Fruit fly (Drosophila melanogaster) whole organism, embryonic: Measurements from ENCODE around the gene CG44008.

Source experiments
- Adf1 ChIP-seq: fragments of 200-800 bp; sonication (Bioruptor generic); IDR thresholded peaks from 2 replicates; pipeline ENCODE4 v1.3.6; 2022; ENCODE audit warnings: missing biosample characterization, missing genetic modification characterization
- Awh ChIP-seq: fragments of 200-800 bp; sonication (Bioruptor generic); IDR thresholded peaks from 2 replicates; pipeline ENCODE4, ENCODE4 v1.3.6; 2022; ENCODE audit warnings: missing biosample characterization, missing genetic modification characterization
- Blimp-1 ChIP-seq: fragments of 200-800 bp; sonication (Bioruptor generic); optimal IDR thresholded peaks from 3 replicates; lab custom pipeline; 2018; ENCODE audit warnings: missing biosample characterization, missing genetic modification characterization, mild to moderate bottlenecking, moderate library complexity, missing genetic modification reagents
- CG12299 ChIP-seq: fragments of 200-800 bp; sonication (Bioruptor generic); optimal IDR thresholded peaks from 2 replicates; lab custom pipeline; 2018; ENCODE audit warnings: missing biosample characterization, mild to moderate bottlenecking, missing genetic modification characterization
- CG12769 ChIP-seq: fragments of 200-800 bp; sonication (Bioruptor generic); optimal IDR thresholded peaks from 2 replicates; lab custom pipeline; 2019; ENCODE audit warnings: missing biosample characterization, mild to moderate bottlenecking, missing genetic modification characterization, moderate library complexity
- CG15514 ChIP-seq: fragments of 200-800 bp; sonication (Bioruptor generic); optimal IDR thresholded peaks from 3 replicates; lab custom pipeline; 2017; ENCODE audit warnings: missing biosample characterization, missing genetic modification characterization, mild to moderate bottlenecking, moderate library complexity, missing genetic modification reagents
- CG16779 ChIP-seq: fragments of 200-800 bp; sonication (Bioruptor generic); IDR thresholded peaks from 2 replicates; pipeline ENCODE4 v1.3.6; 2022; ENCODE audit warnings: missing biosample characterization, missing genetic modification characterization
- CG34376 ChIP-seq: fragments of 200-800 bp; sonication (Bioruptor generic); optimal IDR thresholded peaks from 2 replicates; lab custom pipeline; 2018; ENCODE audit warnings: missing biosample characterization, mild to moderate bottlenecking, missing genetic modification characterization
- CG3838 ChIP-seq: fragments of 200-800 bp; sonication (Bioruptor generic); optimal IDR thresholded peaks from 3 replicates; lab custom pipeline; 2016; ENCODE audit warnings: missing biosample characterization, missing genetic modification characterization
- CG4424 ChIP-seq: fragments of 200-800 bp; sonication (Bioruptor generic); optimal IDR thresholded peaks from 3 replicates; lab custom pipeline; 2016; ENCODE audit warnings: missing biosample characterization, missing genetic modification characterization
- CG4617 ChIP-seq: fragments of 200-800 bp; sonication (Bioruptor generic); optimal IDR thresholded peaks from 3 replicates; lab custom pipeline; 2016; ENCODE audit warnings: missing biosample characterization, missing genetic modification characterization, borderline replicate concordance
- CG5953 ChIP-seq: fragments of 200-800 bp; sonication (Bioruptor generic); IDR thresholded peaks from 2 replicates; pipeline ENCODE4 v1.3.6; 2022; ENCODE audit warnings: missing biosample characterization, missing genetic modification characterization
- CG6175 ChIP-seq: fragments of 200-800 bp; sonication (Bioruptor generic); IDR thresholded peaks from 3 replicates; pipeline ENCODE4 v1.3.6; 2022; ENCODE audit warnings: missing biosample characterization, missing genetic modification characterization
- CG8290 ChIP-seq, 3 experiments: fragments of 200-800 bp; sonication (Bioruptor generic); optimal IDR thresholded peaks; 2 replicates each; lab custom pipeline; 2016 to 2019; ENCODE audit warnings: missing biosample characterization in 3 of 3, missing genetic modification characterization in 3 of 3, mild to moderate bottlenecking in 2 of 3, moderate library complexity in 1 of 3
- CG8478 ChIP-seq: fragments of >200 bp; optimal IDR thresholded peaks from 2 replicates; lab custom pipeline; 2018
- CG9609 ChIP-seq: fragments of 200-800 bp; sonication (Bioruptor generic); optimal IDR thresholded peaks from 3 replicates; lab custom pipeline; 2016; ENCODE audit warnings: missing biosample characterization, missing genetic modification characterization
- CG9797 ChIP-seq: fragments of 200-800 bp; sonication (Bioruptor generic); optimal IDR thresholded peaks from 3 replicates; lab custom pipeline; 2018; ENCODE audit warnings: missing biosample characterization, mild to moderate bottlenecking, missing genetic modification characterization
- Deaf1 ChIP-seq: fragments of 200-800 bp; optimal IDR thresholded peaks from 3 replicates; lab custom pipeline; 2019; ENCODE audit warnings: missing biosample characterization, mild to moderate bottlenecking, missing genetic modification characterization, moderate library complexity
- HHEX ChIP-seq: fragments of 200-800 bp; sonication (Bioruptor generic); optimal IDR thresholded peaks from 3 replicates; lab custom pipeline; 2017; ENCODE audit warnings: missing biosample characterization, mild to moderate bottlenecking, missing genetic modification characterization, missing genetic modification reagents
- HLH4C ChIP-seq: fragments of 200-800 bp; sonication (Bioruptor generic); IDR thresholded peaks from 3 replicates; pipeline ENCODE4 v1.3.6; 2022; ENCODE audit warnings: missing biosample characterization, missing genetic modification characterization; ENCODE audit not compliant: partially characterized antibody
- Hey ChIP-seq: fragments of 200-800 bp; sonication (Bioruptor generic); optimal IDR thresholded peaks from 3 replicates; lab custom pipeline; 2018; ENCODE audit warnings: missing biosample characterization, mild to moderate bottlenecking, missing genetic modification characterization
- Hmr ChIP-seq: fragments of 200-800 bp; sonication (Bioruptor generic); optimal IDR thresholded peaks from 3 replicates; lab custom pipeline; 2017; ENCODE audit warnings: mild to moderate bottlenecking, missing biosample characterization, missing genetic modification reagents, missing genetic modification characterization
- NfI ChIP-seq: fragments of 200-800 bp; sonication (Bioruptor generic); optimal IDR thresholded peaks from 3 replicates; lab custom pipeline; 2018; ENCODE audit warnings: missing biosample characterization, mild to moderate bottlenecking, missing genetic modification characterization, moderate library complexity
- Pdp1 ChIP-seq, 2 experiments: fragments of 200-800 bp; sonication (Bioruptor generic); optimal IDR thresholded peaks; 3 replicates each; lab custom pipeline; 2016; ENCODE audit warnings: missing biosample characterization in 2 of 2, missing genetic modification characterization in 2 of 2, mild to moderate bottlenecking in 1 of 2, moderate library complexity in 1 of 2
- Sox100B ChIP-seq: fragments of 200-800 bp; sonication (Bioruptor generic); optimal IDR thresholded peaks from 3 replicates; lab custom pipeline; 2018; ENCODE audit warnings: missing biosample characterization, mild to moderate bottlenecking, missing genetic modification characterization
- Tbp ChIP-seq: fragments of >200 bp; optimal IDR thresholded peaks from 2 replicates; lab custom pipeline; 2018; ENCODE audit warnings: missing biosample characterization, missing genetic modification characterization
- Xrp1 ChIP-seq: fragments of 200-800 bp; sonication (Bioruptor generic); IDR thresholded peaks from 2 replicates; pipeline ENCODE4 v1.3.6; 2022; ENCODE audit warnings: missing biosample characterization, missing genetic modification characterization
- bowl ChIP-seq: fragments of 200-800 bp; sonication (Bioruptor generic); IDR thresholded peaks from 2 replicates; pipeline ENCODE4 v1.3.6; 2022; ENCODE audit warnings: missing biosample characterization, missing genetic modification characterization
- cg ChIP-seq: fragments of 200-800 bp; sonication (Bioruptor generic); optimal IDR thresholded peaks from 3 replicates; lab custom pipeline; 2019; ENCODE audit warnings: missing biosample characterization, mild to moderate bottlenecking, missing genetic modification characterization, moderate library complexity
- dmrt99B ChIP-seq: fragments of 200-800 bp; sonication (Bioruptor generic); optimal IDR thresholded peaks from 2 replicates; lab custom pipeline; 2018; ENCODE audit warnings: missing biosample characterization, mild to moderate bottlenecking, missing genetic modification characterization, moderate library complexity
- fd96Cb ChIP-seq: fragments of 200-800 bp; sonication (Bioruptor generic); optimal IDR thresholded peaks from 2 replicates; lab custom pipeline; 2018; ENCODE audit warnings: missing biosample characterization, mild to moderate bottlenecking, missing genetic modification characterization, moderate library complexity
- ftz-f1 ChIP-seq: fragments of 200-800 bp; sonication (Bioruptor generic); optimal IDR thresholded peaks from 2 replicates; lab custom pipeline; 2016; ENCODE audit warnings: missing biosample characterization, missing genetic modification characterization
- ken ChIP-seq: fragments of 200-800 bp; sonication (Bioruptor generic); IDR thresholded peaks from 3 replicates; pipeline ENCODE4 v1.3.6; 2022; ENCODE audit warnings: missing biosample characterization, missing genetic modification characterization
- lab ChIP-seq: fragments of 200-800 bp; sonication (Bioruptor generic); optimal IDR thresholded peaks from 3 replicates; lab custom pipeline; 2017; ENCODE audit warnings: missing biosample characterization, missing genetic modification characterization, mild to moderate bottlenecking, moderate library complexity, missing genetic modification reagents
- peb ChIP-seq: fragments of 200-800 bp; sonication (Bioruptor generic); IDR thresholded peaks from 2 replicates; pipeline ENCODE4 v1.3.6; 2022; ENCODE audit warnings: missing biosample characterization, missing genetic modification characterization
- pzg ChIP-seq: fragments of 200-800 bp; sonication (Bioruptor generic); optimal IDR thresholded peaks from 3 replicates; lab custom pipeline; 2018; ENCODE audit warnings: missing biosample characterization, mild to moderate bottlenecking, missing genetic modification characterization, moderate library complexity
- slbo ChIP-seq: fragments of 200-800 bp; sonication (Bioruptor generic); IDR thresholded peaks from 2 replicates; pipeline ENCODE4 v1.3.6; 2022; ENCODE audit warnings: missing biosample characterization, missing genetic modification characterization
- twi ChIP-seq: fragments of 200-800 bp; optimal IDR thresholded peaks from 2 replicates; lab custom pipeline; 2019; ENCODE audit warnings: missing biosample characterization, mild to moderate bottlenecking, missing genetic modification characterization, moderate library complexity
- unpg ChIP-seq: fragments of 200-800 bp; sonication (Bioruptor generic); optimal IDR thresholded peaks from 3 replicates; lab custom pipeline; 2018; ENCODE audit warnings: missing biosample characterization, mild to moderate bottlenecking, missing genetic modification characterization, moderate library complexity
- zen ChIP-seq: fragments of 200-800 bp; sonication (Bioruptor generic); optimal IDR thresholded peaks from 3 replicates; lab custom pipeline; 2018; ENCODE audit warnings: missing biosample characterization, mild to moderate bottlenecking, missing genetic modification characterization, moderate library complexity

Gene CG44008

DNA sequence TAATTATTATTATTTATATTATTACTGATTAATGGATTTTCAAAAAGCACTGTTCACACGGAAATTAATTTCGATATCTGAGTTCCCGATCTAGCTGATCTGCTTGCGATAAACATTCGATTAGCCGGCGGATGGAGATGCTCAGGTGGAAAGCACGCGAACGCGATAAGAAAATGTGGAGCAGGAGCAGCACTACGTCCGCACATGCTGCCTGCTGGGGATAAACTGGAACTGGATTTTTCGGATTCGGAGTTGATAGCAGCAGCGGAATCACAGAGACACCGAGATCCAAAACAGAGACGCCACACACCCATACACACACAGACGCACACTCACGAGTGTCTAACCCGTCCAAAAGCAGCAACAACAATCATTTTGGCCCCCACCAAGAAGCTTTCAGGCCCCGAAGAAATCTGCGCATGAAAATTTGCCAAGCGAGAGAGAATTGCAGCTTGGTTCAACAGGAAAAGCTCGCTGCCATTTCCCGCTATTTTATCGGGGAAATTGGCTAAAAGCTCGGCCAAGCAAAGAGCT is 32.1 kb upstream of the CG44008 start (continued):
- peak; percentile 26; the same call in 1 of the 2 replicates for TF ChIP-seq Adf1 (GFP tag; lab: Robert Waterston, UW)
- TF ChIP-seq cg (GFP tag; lab: Kevin White, UChicago): peak; percentile 16
- no peak for TF ChIP-seq CG12299 (tag; lab: Kevin White, UChicago)
- no peak for TF ChIP-seq CG3838
- peak; percentile 72 for TF ChIP-seq CG15514 (GFP tag; lab: Kevin White, UChicago)
- no peak for TF ChIP-seq dmrt99B
- TF ChIP-seq NfI (GFP tag; lab: Kevin White, UChicago): no peak
- no peak for TF ChIP-seq Blimp-1
- TF ChIP-seq CG6175 (GFP tag; lab: Robert Waterston, UW): 0 out of 3 replicates have a peak, but pooled peaks have one; percentile 38
- TF ChIP-seq Sox100B (GFP tag; lab: Kevin White, UChicago): no peak
- no peak for TF ChIP-seq twi (tag; lab: Kevin White, UChicago)
- no peak for TF ChIP-seq CG8290 (GFP tag; optimal IDR thresholded peaks at IDR 0.05; lab: Kevin White, UChicago)
- TF ChIP-seq CG8290 (tag; optimal IDR thresholded peaks at IDR 0.05; lab: Kevin White, UChicago): peak in 1 of 2 experiments; percentile 6
- peak; percentile 33 for TF ChIP-seq Deaf1 (tag; lab: Kevin White, UChicago)
- no peak for TF ChIP-seq unpg (GFP tag; lab: Kevin White, UChicago)
- TF ChIP-seq CG9797 (GFP tag; lab: Kevin White, UChicago): no peak
- TF ChIP-seq Hmr: peak; percentile 3
- TF ChIP-seq lab (GFP tag; lab: Kevin White, UChicago): peak; percentile 2
- TF ChIP-seq Hey (tag; lab: Kevin White, UChicago): no peak
- TF ChIP-seq CG12769: peak; percentile 43
- TF ChIP-seq CG4617 (GFP tag; lab: Kevin White, UChicago): no peak
- TF ChIP-seq pzg (GFP tag; lab: Kevin White, UChicago): no peak
- TF ChIP-seq zen (tag; lab: Kevin White, UChicago): no peak
- no peak for TF ChIP-seq bowl
- TF ChIP-seq ftz-f1 (GFP tag; lab: Kevin White, UChicago): no peak
- no peak for TF ChIP-seq peb (GFP tag; lab: Robert Waterston, UW)
- TF ChIP-seq Tbp: no peak
- no peak for TF ChIP-seq HHEX (GFP tag; lab: Kevin White, UChicago)
- TF ChIP-seq CG16779: 0 out of 2 replicates have a peak, but pooled peaks have one; percentile 41
- TF ChIP-seq Awh (GFP tag; lab: Robert Waterston, UW): no peak
- TF ChIP-seq fd96Cb (tag; lab: Kevin White, UChicago): no peak
- no peak for TF ChIP-seq CG5953 (GFP tag; lab: Robert Waterston, UW)
- no peak for TF ChIP-seq CG4424 (GFP tag; lab: Kevin White, UChicago)
- no peak for TF ChIP-seq Xrp1 (GFP tag; lab: Robert Waterston, UW)
- TF ChIP-seq CG34376 (GFP tag; lab: Kevin White, UChicago): no peak
- TF ChIP-seq CG9609: no peak
- no peak for TF ChIP-seq CG8478
- no peak for TF ChIP-seq Pdp1 (GFP tag; optimal IDR thresholded peaks at IDR 0.05; lab: Kevin White, UChicago)
- TF ChIP-seq slbo (GFP tag; lab: Robert Waterston, UW): no peak
- no peak for TF ChIP-seq HLH4C
- 0 out of 3 replicates have a peak, but pooled peaks have one; percentile 25 for TF ChIP-seq ken (GFP tag; lab: Robert Waterston, UW)
